Worm (Caenorhabditis elegans) whole organism, early embryonic: ENCODE measurements around the gene vha-4.

Experiments used
- B0310.2 ChIP-seq: sonication (generic microtip); optimal IDR thresholded peaks from 2 replicates; lab custom pipeline; 2016; ENCODE audit warnings: mild to moderate bottlenecking, missing genetic modification characterization, missing compliant biosample characterization
- F13C5.2 ChIP-seq: sonication (generic microtip); optimal IDR thresholded peaks from 2 replicates; lab custom pipeline; 2017; ENCODE audit warnings: mild to moderate bottlenecking, missing genetic modification characterization, inconsistent platforms, missing compliant biosample characterization
- aly-1 ChIP-seq: sonication (generic microtip); optimal IDR thresholded peaks from 2 replicates; lab custom pipeline; 2016; ENCODE audit warnings: missing genetic modification characterization, missing compliant biosample characterization
- ama-1 ChIP-seq: fragments of 150-350 bp; optimal IDR thresholded peaks from 2 replicates; lab custom pipeline; 2014
- ceh-13 ChIP-seq: fragments of 200-800 bp; sonication (Bioruptor generic); optimal IDR thresholded peaks from 2 replicates; lab custom pipeline; 2018; ENCODE audit warnings: mild to moderate bottlenecking, missing genetic modification characterization, missing compliant biosample characterization
- ceh-36 ChIP-seq: sonication (generic microtip); optimal IDR thresholded peaks from 2 replicates; lab custom pipeline; 2016; ENCODE audit warnings: missing genetic modification characterization, inconsistent platforms, missing compliant biosample characterization
- flt-1 ChIP-seq: fragments of 200-800 bp; sonication (Bioruptor generic); IDR thresholded peaks from 2 replicates; pipeline ENCODE4 v1.3.6; 2022; ENCODE audit warnings: missing genetic modification characterization, missing compliant biosample characterization
- hmbx-1 ChIP-seq: sonication (generic microtip); optimal IDR thresholded peaks from 2 replicates; lab custom pipeline; 2016; ENCODE audit warnings: mild to moderate bottlenecking, missing genetic modification characterization, missing compliant biosample characterization
- hnd-1 ChIP-seq: sonication (generic microtip); optimal IDR thresholded peaks from 2 replicates; lab custom pipeline; 2016; ENCODE audit warnings: missing genetic modification characterization, missing compliant biosample characterization
- pes-1 ChIP-seq: fragments of 200-800 bp; sonication (Bioruptor generic); IDR thresholded peaks from 2 replicates; pipeline ENCODE4 v1.3.6; 2022; ENCODE audit warnings: missing genetic modification reagents, missing genetic modification characterization, missing compliant biosample characterization
- tbx-11 ChIP-seq: fragments of 200-800 bp; sonication (Bioruptor generic); IDR thresholded peaks from 2 replicates; pipeline ENCODE4 v1.3.6; 2022; ENCODE audit warnings: missing genetic modification characterization, missing compliant biosample characterization
- tbx-37 ChIP-seq: fragments of 200-800 bp; sonication (Bioruptor generic); conservative IDR thresholded peaks from 2 replicates; pipeline ENCODE4 v1.3.6; 2022; ENCODE audit warnings: missing genetic modification reagents, missing genetic modification characterization, missing compliant biosample characterization

DNA sequence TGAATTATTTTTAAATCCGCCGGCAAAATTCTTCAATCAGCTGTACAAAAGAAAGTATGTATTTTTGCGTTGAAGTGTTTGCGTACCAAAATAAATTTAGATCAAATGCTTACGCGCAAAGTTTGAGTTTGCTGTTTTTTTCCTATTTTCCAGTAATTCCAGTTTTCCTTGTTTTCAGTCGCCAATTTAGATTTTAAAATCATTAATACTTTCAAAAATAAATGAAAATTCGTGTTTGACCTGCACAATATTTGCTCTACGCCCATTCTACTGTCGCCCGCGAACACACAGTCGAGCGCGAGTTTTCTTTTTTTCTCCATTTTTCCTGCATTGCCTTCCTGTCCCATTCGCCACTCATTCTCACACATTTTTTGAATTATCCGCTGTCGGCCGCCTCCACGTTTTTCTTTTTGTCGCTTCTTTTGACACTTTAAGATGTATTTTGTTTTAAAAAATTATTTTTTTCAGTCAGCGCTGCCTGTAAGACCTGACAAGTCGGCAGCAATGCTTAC lies 13.7 kb upstream of the vha-4 start, which contains the start of gene ptc-1:
- TF ChIP-seq hmbx-1 (no peak), ama-1 (no peak), hnd-1 (tag; lab: Kevin White, UChicago) (no peak), ceh-36 (tag; lab: Kevin White, UChicago) (no peak), tbx-11 (GFP tag; lab: Robert Waterston, UW) (no peak), ceh-13 (GFP tag; lab: Kevin White, UChicago) (no peak), flt-1 (no peak), tbx-37 (GFP tag; lab: Robert Waterston, UW) (no peak), B0310.2 (no peak), F13C5.2 (tag; lab: Kevin White, UChicago) (no peak), aly-1 (tag; lab: Kevin White, UChicago) (no peak), pes-1 (GFP tag; lab: Robert Waterston, UW) (no peak)
